Worm (Caenorhabditis elegans): ENCODE results near the gene chil-5.

The chil-5 gene

DNA sequence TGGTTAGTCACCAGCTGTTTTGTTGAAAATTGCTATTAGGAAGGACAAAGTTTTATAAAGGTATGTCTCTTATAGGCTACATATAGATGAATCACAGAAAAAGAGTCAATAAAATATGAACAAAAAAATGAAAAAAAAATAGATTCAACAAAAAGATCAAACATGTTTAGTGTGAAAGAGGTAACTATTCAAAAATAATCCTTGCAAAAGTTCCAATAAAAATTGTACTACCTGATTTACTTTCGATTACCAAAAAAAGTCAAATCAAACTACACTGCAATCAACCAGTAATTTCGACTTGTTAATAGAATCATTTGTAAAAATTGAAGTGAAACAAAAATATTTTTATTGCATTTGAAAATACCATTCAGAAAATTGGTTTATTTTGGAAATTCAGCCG is 8.5 kb downstream of the chil-5 start, which contains the start of gene ZK938.10:
Gene ZK938.10, minus strand, starts transcription at position 101 of the 400 bp plus-strand sequence.
- TF ChIP-seq fos-1 (tag; optimal IDR thresholded peaks at IDR 0.05) (no peak), lin-13 (GFP tag; optimal IDR thresholded peaks at IDR 0.05) (no peak), mab-5 (tag; optimal IDR thresholded peaks at IDR 0.05) (no peak), mdl-1 (tag; optimal IDR thresholded peaks at IDR 0.05) (no peak), nhr-23 (tag; optimal IDR thresholded peaks at IDR 0.05) (no peak), ztf-4 (tag; optimal IDR thresholded peaks at IDR 0.05) (no peak), snpc-4 (tag; optimal IDR thresholded peaks at IDR 0.05) (no peak), lsy-2 (tag; optimal IDR thresholded peaks at IDR 0.05) (no peak), gmeb-1 (tag; optimal IDR thresholded peaks at IDR 0.05) (no peak), elt-1 (tag; optimal IDR thresholded peaks at IDR 0.05) (no peak), mbf-1 (tag; optimal IDR thresholded peaks at IDR 0.05) (no peak), blmp-1 (tag; optimal IDR thresholded peaks at IDR 0.05; ENCODE audit: insufficient read depth) (no peak), sma-9 (GFP tag; optimal IDR thresholded peaks at IDR 0.05) (no peak), sma-9 (tag; optimal IDR thresholded peaks at IDR 0.05) (no peak), lin-11 (tag; optimal IDR thresholded peaks at IDR 0.05) (no peak), unc-39 (tag; optimal IDR thresholded peaks at IDR 0.05) (no peak), ceh-82 (tag; optimal IDR thresholded peaks at IDR 0.05) (no peak), ztf-1 (GFP tag; conservative IDR thresholded peaks at IDR 0.05) (no peak), aly-2 (tag; optimal IDR thresholded peaks at IDR 0.05) (no peak)

- TF ChIP-seq egl-27 (tag; optimal IDR thresholded peaks at IDR 0.05) (no peak), nhr-6 (tag; optimal IDR thresholded peaks at IDR 0.05) (no peak), peb-1 (tag; optimal IDR thresholded peaks at IDR 0.05) (no peak), alr-1 (tag; optimal IDR thresholded peaks at IDR 0.05) (no peak), ceh-82 (tag; optimal IDR thresholded peaks at IDR 0.05) (no peak), mdl-1 (tag; optimal IDR thresholded peaks at IDR 0.05) (no peak), snpc-4 (tag; optimal IDR thresholded peaks at IDR 0.05) (no peak), elt-3 (tag; optimal IDR thresholded peaks at IDR 0.05) (no peak), lin-11 (tag; optimal IDR thresholded peaks at IDR 0.05) (no peak)
Observed at ce11 chrII:9849497-9849896, 10.0 kb downstream of the chil-5 start, which contains the start of gene old-2. old-2 (minus strand) TSS chrII:9849597.

- TF ChIP-seq zag-1 (tag; optimal IDR thresholded peaks at IDR 0.05), result no peak
- TF ChIP-seq peb-1 (tag; optimal IDR thresholded peaks at IDR 0.05), result no peak
- TF ChIP-seq nhr-25 (tag; optimal IDR thresholded peaks at IDR 0.05), result no peak
- no peak for TF ChIP-seq gmeb-1 (tag; optimal IDR thresholded peaks at IDR 0.05)
- no peak for TF ChIP-seq egl-27 (tag; optimal IDR thresholded peaks at IDR 0.05)
- TF ChIP-seq nhr-237 (tag; optimal IDR thresholded peaks at IDR 0.05), result no peak
- no peak for TF ChIP-seq nhr-129 (tag; optimal IDR thresholded peaks at IDR 0.05)
- no peak for TF ChIP-seq ZK546.5 (tag; optimal IDR thresholded peaks at IDR 0.05)
- TF ChIP-seq sem-4 (tag; optimal IDR thresholded peaks at IDR 0.05), result no peak
- TF ChIP-seq ama-1 (optimal IDR thresholded peaks at IDR 0.05), result no peak
- no peak for TF ChIP-seq nhr-6 (tag; optimal IDR thresholded peaks at IDR 0.05)
- TF ChIP-seq ceh-16 (tag; optimal IDR thresholded peaks at IDR 0.05), result no peak
- no peak for TF ChIP-seq lin-13 (GFP tag; optimal IDR thresholded peaks at IDR 0.05)
- no peak for TF ChIP-seq Y55F3AM.14 (GFP tag; optimal IDR thresholded peaks at IDR 0.05)
- no peak for TF ChIP-seq dmd-4 (tag; optimal IDR thresholded peaks at IDR 0.05)
- TF ChIP-seq unc-55 (GFP tag; optimal IDR thresholded peaks at IDR 0.05), result no peak
- TF ChIP-seq lin-39 (tag; optimal IDR thresholded peaks at IDR 0.05), result no peak
Observed at ce11 chrII:9845239-9845638, 14.2 kb downstream of the chil-5 start, which contains the start of gene chil-9. chil-9 (minus strand) TSS chrII:9845339.

- TF ChIP-seq peb-1 (tag; optimal IDR thresholded peaks at IDR 0.05) (no peak), elt-1 (tag; optimal IDR thresholded peaks at IDR 0.05) (no peak), nhr-129 (tag; optimal IDR thresholded peaks at IDR 0.05) (no peak), nhr-25 (tag; optimal IDR thresholded peaks at IDR 0.05) (no peak), zag-1 (tag; optimal IDR thresholded peaks at IDR 0.05) (no peak), nhr-21 (tag; optimal IDR thresholded peaks at IDR 0.05) (no peak), blmp-1 (tag; optimal IDR thresholded peaks at IDR 0.05; ENCODE audit: insufficient read depth) (no peak), unc-39 (tag; optimal IDR thresholded peaks at IDR 0.05) (no peak), unc-55 (GFP tag; optimal IDR thresholded peaks at IDR 0.05) (no peak), nhr-237 (tag; optimal IDR thresholded peaks at IDR 0.05) (no peak), mab-5 (tag; optimal IDR thresholded peaks at IDR 0.05) (no peak), ZK546.5 (tag; optimal IDR thresholded peaks at IDR 0.05) (no peak), mbf-1 (tag; optimal IDR thresholded peaks at IDR 0.05) (no peak), dmd-4 (tag; optimal IDR thresholded peaks at IDR 0.05) (no peak), nhr-11 (tag; optimal IDR thresholded peaks at IDR 0.05) (no peak), alr-1 (tag; optimal IDR thresholded peaks at IDR 0.05) (no peak), ceh-82 (tag; optimal IDR thresholded peaks at IDR 0.05) (no peak)
Observed at ce11 chrII:9841985-9842505, 17.4 kb downstream of the chil-5 start, which contains the start of gene rnh-1.2. rnh-1.2 (minus strand) TSS chrII:9842035.

Data from whole organism, L2 larva.